Fruit fly (Drosophila melanogaster) whole organism, embryonic: Measurements from ENCODE around the gene CG32259.
A peak's percentile ranks its signal among the peaks of the same experiment; 100 is the strongest.

Source experiments
- B-H1 ChIP-seq: fragments of 200-800 bp; sonication (Bioruptor generic); IDR thresholded peaks from 3 replicates; pipeline ENCODE4 v1.3.6; 2022; ENCODE audit warnings: missing biosample characterization, missing genetic modification characterization
- B-H2 ChIP-seq: fragments of 200-800 bp; sonication (Bioruptor generic); optimal IDR thresholded peaks from 2 replicates; lab custom pipeline; 2018; ENCODE audit warnings: missing biosample characterization, mild to moderate bottlenecking, missing genetic modification characterization
- Bgb ChIP-seq: fragments of 200-800 bp; sonication (Bioruptor generic); IDR thresholded peaks from 2 replicates; pipeline ENCODE4 v1.3.6; 2022; ENCODE audit warnings: missing biosample characterization, missing genetic modification characterization; ENCODE audit not compliant: partially characterized antibody
- CG10543 ChIP-seq: fragments of 200-800 bp; sonication (Bioruptor generic); optimal IDR thresholded peaks from 3 replicates; lab custom pipeline; 2017; ENCODE audit warnings: missing biosample characterization, mild to moderate bottlenecking, missing genetic modification characterization, moderate library complexity
- CG11695 ChIP-seq: fragments of 200-800 bp; sonication (Bioruptor generic); IDR thresholded peaks from 3 replicates; pipeline ENCODE4 v1.3.6; 2022; ENCODE audit warnings: missing biosample characterization, missing genetic modification characterization
- CG13296 ChIP-seq: fragments of 200-800 bp; sonication (Bioruptor generic); optimal IDR thresholded peaks from 3 replicates; lab custom pipeline; 2018; ENCODE audit warnings: missing biosample characterization, mild to moderate bottlenecking, missing genetic modification characterization
- CG14965 ChIP-seq: fragments of 200-800 bp; sonication (Bioruptor generic); optimal IDR thresholded peaks from 2 replicates; lab custom pipeline; 2016; ENCODE audit warnings: missing biosample characterization, missing genetic modification characterization, borderline replicate concordance
- CG16863 ChIP-seq: fragments of 200-800 bp; sonication (Bioruptor generic); optimal IDR thresholded peaks from 3 replicates; lab custom pipeline; 2016; ENCODE audit warnings: missing biosample characterization, missing genetic modification characterization
- CG17361 ChIP-seq: fragments of 200-800 bp; sonication (Bioruptor generic); IDR thresholded peaks from 3 replicates; pipeline ENCODE4 v1.3.6; 2022; ENCODE audit warnings: missing biosample characterization, missing genetic modification characterization
- CG32772 ChIP-seq: fragments of 200-800 bp; sonication (Bioruptor generic); IDR thresholded peaks from 2 replicates; pipeline ENCODE4 v1.3.6; 2022; ENCODE audit warnings: missing biosample characterization, missing genetic modification characterization
- CG3838 ChIP-seq: fragments of 200-800 bp; sonication (Bioruptor generic); optimal IDR thresholded peaks from 3 replicates; lab custom pipeline; 2016; ENCODE audit warnings: missing biosample characterization, missing genetic modification characterization
- CG3995 ChIP-seq: fragments of 200-800 bp; sonication (Bioruptor generic); optimal IDR thresholded peaks from 3 replicates; lab custom pipeline; 2016; ENCODE audit warnings: missing biosample characterization, missing genetic modification characterization
- CG42726 ChIP-seq: fragments of 200-800 bp; sonication (Bioruptor generic); IDR thresholded peaks from 2 replicates; pipeline ENCODE4 v1.3.6; 2022; ENCODE audit warnings: missing biosample characterization, missing genetic modification characterization; ENCODE audit not compliant: partially characterized antibody
- CG4282 ChIP-seq: fragments of 200-800 bp; sonication (Bioruptor generic); optimal IDR thresholded peaks from 2 replicates; lab custom pipeline; 2016; ENCODE audit warnings: missing biosample characterization, missing genetic modification characterization
- CG4854 ChIP-seq: fragments of 200-800 bp; sonication (Bioruptor generic); optimal IDR thresholded peaks from 2 replicates; lab custom pipeline; 2016; ENCODE audit warnings: missing biosample characterization, missing genetic modification characterization, inconsistent platforms
- CG6175 ChIP-seq: fragments of 200-800 bp; sonication (Bioruptor generic); IDR thresholded peaks from 3 replicates; pipeline ENCODE4 v1.3.6; 2022; ENCODE audit warnings: missing biosample characterization, missing genetic modification characterization
- CG6254 ChIP-seq: fragments of 200-800 bp; sonication (Bioruptor generic); optimal IDR thresholded peaks from 3 replicates; lab custom pipeline; 2017; ENCODE audit warnings: mild to moderate bottlenecking, missing biosample characterization, missing genetic modification reagents, missing genetic modification characterization
- CG6272 ChIP-seq: fragments of 200-800 bp; sonication (Bioruptor generic); IDR thresholded peaks from 2 replicates; pipeline ENCODE4 v1.3.6; 2022; ENCODE audit warnings: missing biosample characterization, missing genetic modification characterization
- CG7271 ChIP-seq: fragments of 200-800 bp; sonication (Bioruptor generic); optimal IDR thresholded peaks from 2 replicates; lab custom pipeline; 2018; ENCODE audit warnings: missing biosample characterization, mild to moderate bottlenecking, missing genetic modification characterization, moderate library complexity
- CG7928 ChIP-seq: fragments of 200-800 bp; sonication (Bioruptor generic); optimal IDR thresholded peaks from 2 replicates; lab custom pipeline; 2017; ENCODE audit warnings: missing biosample characterization, mild to moderate bottlenecking, missing genetic modification characterization
- CG8281 ChIP-seq: fragments of 200-800 bp; sonication (Bioruptor generic); optimal IDR thresholded peaks from 2 replicates; lab custom pipeline; 2018; ENCODE audit warnings: missing biosample characterization, mild to moderate bottlenecking, missing genetic modification characterization, moderate library complexity
- CG9437 ChIP-seq: fragments of 200-800 bp; sonication (Bioruptor generic); optimal IDR thresholded peaks from 2 replicates; lab custom pipeline; 2018; ENCODE audit warnings: missing biosample characterization, mild to moderate bottlenecking, missing genetic modification characterization
- Dfd ChIP-seq, 2 experiments: fragments of >200 bp; optimal IDR thresholded peaks; 2 replicates each; lab custom pipeline; 2017; ENCODE audit warnings: missing biosample characterization in 2 of 2, missing genetic modification characterization in 2 of 2
- Dip3 ChIP-seq: fragments of 200-800 bp; sonication (Bioruptor generic); optimal IDR thresholded peaks from 3 replicates; lab custom pipeline; 2016; ENCODE audit warnings: missing biosample characterization, missing genetic modification characterization
- HLH4C ChIP-seq: fragments of 200-800 bp; sonication (Bioruptor generic); IDR thresholded peaks from 3 replicates; pipeline ENCODE4 v1.3.6; 2022; ENCODE audit warnings: missing biosample characterization, missing genetic modification characterization; ENCODE audit not compliant: partially characterized antibody
- Ptx1 ChIP-seq: fragments of 200-800 bp; sonication (Bioruptor generic); IDR thresholded peaks from 2 replicates; pipeline ENCODE4 v1.3.6; 2022; ENCODE audit warnings: missing biosample characterization, missing genetic modification characterization
- Ravus ChIP-seq: fragments of 200-800 bp; sonication (Bioruptor generic); IDR thresholded peaks from 2 replicates; pipeline ENCODE4 v1.3.6; 2022; ENCODE audit warnings: missing biosample characterization, missing genetic modification characterization
- Scr ChIP-seq: fragments of 200-800 bp; sonication (Bioruptor generic); IDR thresholded peaks from 2 replicates; pipeline ENCODE4 v1.3.6; 2022; ENCODE audit warnings: missing biosample characterization, missing genetic modification characterization; ENCODE audit not compliant: partially characterized antibody
- YL-1 ChIP-seq: fragments of 200-800 bp; sonication (Bioruptor generic); optimal IDR thresholded peaks from 3 replicates; lab custom pipeline; 2017; ENCODE audit warnings: missing biosample characterization, mild to moderate bottlenecking, missing genetic modification characterization
- bsh ChIP-seq, 2 experiments: fragments of 200-800 bp; sonication (Bioruptor generic); optimal IDR thresholded peaks; 2 replicates each; lab custom pipeline; 2017 to 2018; ENCODE audit warnings: mild to moderate bottlenecking in 2 of 2, missing biosample characterization in 2 of 2, missing genetic modification characterization in 2 of 2, moderate library complexity in 1 of 2
- cato ChIP-seq: fragments of 200-800 bp; sonication (Bioruptor generic); optimal IDR thresholded peaks from 2 replicates; lab custom pipeline; 2016; ENCODE audit warnings: missing biosample characterization, missing genetic modification characterization, borderline replicate concordance
- caup ChIP-seq: fragments of 200-800 bp; sonication (Bioruptor generic); optimal IDR thresholded peaks from 3 replicates; lab custom pipeline; 2017; ENCODE audit warnings: missing biosample characterization, mild to moderate bottlenecking, missing genetic modification characterization, moderate library complexity; ENCODE audit not compliant: severe bottlenecking
- crol ChIP-seq: fragments of 200-800 bp; sonication (Bioruptor generic); IDR thresholded peaks from 2 replicates; pipeline ENCODE4 v1.3.6; 2022; ENCODE audit warnings: missing biosample characterization, missing genetic modification characterization
- gem ChIP-seq: fragments of 200-800 bp; sonication (Bioruptor generic); optimal IDR thresholded peaks from 2 replicates; lab custom pipeline; 2019; ENCODE audit warnings: missing biosample characterization, mild to moderate bottlenecking, missing genetic modification characterization, moderate library complexity
- gfzf ChIP-seq: fragments of 200-800 bp; sonication (Bioruptor generic); optimal IDR thresholded peaks from 2 replicates; lab custom pipeline; 2016; ENCODE audit warnings: missing biosample characterization, mild to moderate bottlenecking, missing genetic modification characterization, moderate library complexity
- ham ChIP-seq: fragments of 200-800 bp; sonication (Bioruptor generic); IDR thresholded peaks from 2 replicates; pipeline ENCODE4 v1.3.6; 2022; ENCODE audit warnings: missing biosample characterization, missing genetic modification characterization
- kay ChIP-seq: fragments of 200-800 bp; sonication (Bioruptor generic); optimal IDR thresholded peaks from 2 replicates; lab custom pipeline; 2016; ENCODE audit warnings: missing biosample characterization, missing genetic modification characterization
- kni ChIP-seq: fragments of 200-800 bp; sonication (Bioruptor generic); optimal IDR thresholded peaks from 3 replicates; lab custom pipeline; 2017; ENCODE audit warnings: mild to moderate bottlenecking, missing biosample characterization, missing genetic modification reagents, missing genetic modification characterization
- luna ChIP-seq: fragments of 200-800 bp; sonication (Bioruptor generic); optimal IDR thresholded peaks from 2 replicates; lab custom pipeline; 2016; ENCODE audit warnings: missing biosample characterization, missing genetic modification characterization
- maf-S ChIP-seq: fragments of 200-800 bp; sonication (Bioruptor generic); optimal IDR thresholded peaks from 2 replicates; lab custom pipeline; 2016; ENCODE audit warnings: missing biosample characterization, missing genetic modification characterization
- nerfin-1 ChIP-seq: fragments of 200-800 bp; sonication (Bioruptor generic); optimal IDR thresholded peaks from 3 replicates; lab custom pipeline; 2019; ENCODE audit warnings: missing biosample characterization, mild to moderate bottlenecking, missing genetic modification characterization, moderate library complexity
- rib ChIP-seq: fragments of 200-800 bp; sonication (Bioruptor generic); IDR thresholded peaks from 2 replicates; pipeline ENCODE4 v1.3.6; 2022; ENCODE audit warnings: missing biosample characterization, missing genetic modification characterization
- sim ChIP-seq: fragments of 200-800 bp; sonication (Bioruptor generic); IDR thresholded peaks from 2 replicates; pipeline ENCODE4 v1.3.6; 2022; ENCODE audit warnings: missing biosample characterization, missing genetic modification characterization
- tap ChIP-seq: fragments of 200-800 bp; optimal IDR thresholded peaks from 3 replicates; lab custom pipeline; 2019; ENCODE audit warnings: missing biosample characterization, mild to moderate bottlenecking, missing genetic modification characterization, moderate library complexity
- tio ChIP-seq: fragments of 200-800 bp; sonication (Bioruptor generic); optimal IDR thresholded peaks from 2 replicates; lab custom pipeline; 2017; ENCODE audit warnings: missing biosample characterization, missing genetic modification characterization, inconsistent platforms
- tll ChIP-seq, 2 experiments: fragments of 200-800 bp in 1 of 2; fragments of >200 bp in 1 of 2; sonication (Bioruptor generic) in 1 of 2; optimal IDR thresholded peaks; 2 replicates each; lab custom pipeline; 2017 to 2019; ENCODE audit warnings: missing biosample characterization in 2 of 2, missing genetic modification characterization in 2 of 2, mild to moderate bottlenecking in 1 of 2, moderate library complexity in 1 of 2
- trh ChIP-seq: fragments of 200-800 bp; sonication (Bioruptor generic); optimal IDR thresholded peaks from 2 replicates; lab custom pipeline; 2016; ENCODE audit warnings: missing biosample characterization, missing genetic modification characterization
- zen2 ChIP-seq: fragments of 200-800 bp; sonication (Bioruptor generic); IDR thresholded peaks from 3 replicates; pipeline ENCODE4 v1.3.6; 2022; ENCODE audit warnings: missing biosample characterization, missing genetic modification characterization; ENCODE audit not compliant: partially characterized antibody

Gene CG32259

dm6 chr3L:4040247-4040925 is 28.8 kb upstream of the CG32259 start, which contains the start of the genes CG11593 and Rcd5 (continued):
- TF ChIP-seq Dfd (GFP tag; optimal IDR thresholded peaks at IDR 0.05; lab: Kevin White, UChicago) (peak in 1 of 2 experiments; percentile 27), B-H1 (peak; percentile 65), CG6272 (GFP tag; lab: Robert Waterston, UW) (peak; percentile 90), CG4282 (GFP tag; lab: Kevin White, UChicago) (no peak), CG32772 (peak; percentile 89), caup (GFP tag; lab: Kevin White, UChicago) (peak; percentile 64), CG3838 (no peak), CG9437 (GFP tag; lab: Kevin White, UChicago) (peak; percentile 25), Scr (peak; percentile 28; the same call in 1 of the 2 replicates), CG13296 (no peak), kay (GFP tag; lab: Kevin White, UChicago) (peak; percentile 75), zen2 (GFP tag; lab: Robert Waterston, UW) (no peak), tll (GFP tag; optimal IDR thresholded peaks at IDR 0.05; lab: Kevin White, UChicago) (peak in 1 of 2 experiments; percentile 11), CG14965 (no peak), nerfin-1 (tag; lab: Kevin White, UChicago) (no peak), Ptx1 (GFP tag; lab: Robert Waterston, UW) (peak; percentile 91), CG42726 (GFP tag; lab: Robert Waterston, UW) (no peak), B-H2 (GFP tag; lab: Kevin White, UChicago) (no peak), gem (tag; lab: Kevin White, UChicago) (no peak), YL-1 (GFP tag; lab: Kevin White, UChicago) (peak; percentile 92), CG3995 (peak; percentile 64), gfzf (GFP tag; lab: Kevin White, UChicago) (peak; percentile 53), HLH4C (GFP tag; lab: Robert Waterston, UW) (peak; percentile 45; the same call in 1 of the 3 replicates), kni (no peak), CG10543 (GFP tag; lab: Kevin White, UChicago) (no peak), crol (peak; percentile 20; the same call in 1 of the 2 replicates), maf-S (GFP tag; lab: Kevin White, UChicago) (peak; percentile 8), Ravus (GFP tag; lab: Robert Waterston, UW) (peak; percentile 54), tio (peak; percentile 47), CG6175 (peak; percentile 70; the same call in 2 of the 3 replicates), sim (no peak), Dip3 (GFP tag; lab: Kevin White, UChicago) (peak; percentile 27), luna (no peak), ham (GFP tag; lab: Robert Waterston, UW) (peak; percentile 59), Bgb (GFP tag; lab: Robert Waterston, UW) (0 out of 2 replicates have a peak, but pooled peaks have one; percentile 12), CG8281 (tag; lab: Kevin White, UChicago) (no peak), bsh (GFP tag; optimal IDR thresholded peaks at IDR 0.05; lab: Kevin White, UChicago) (no peak), CG11695 (GFP tag; lab: Robert Waterston, UW) (no peak; the same call in 2 of the 3 replicates), CG6254 (GFP tag; lab: Kevin White, UChicago) (peak; percentile 12), CG17361 (no peak; the same call in 2 of the 3 replicates), rib (GFP tag; lab: Robert Waterston, UW) (0 out of 2 replicates have a peak, but pooled peaks have one; percentile 31), CG7928 (GFP tag; lab: Kevin White, UChicago) (peak; percentile 31), CG4854 (GFP tag; lab: Kevin White, UChicago) (no peak), tap (tag; lab: Kevin White, UChicago) (no peak), trh (GFP tag; lab: Kevin White, UChicago) (peak; percentile 29), CG7271 (tag; lab: Kevin White, UChicago) (peak; percentile 61), CG16863 (GFP tag; lab: Kevin White, UChicago) (peak; percentile 9), cato (GFP tag; lab: Kevin White, UChicago) (peak; percentile 33)
